Worm (Caenorhabditis elegans): ENCODE data around the gene gpa-2.
A peak's percentile ranks its signal among the peaks of the same experiment; 100 is the strongest.

DNA sequence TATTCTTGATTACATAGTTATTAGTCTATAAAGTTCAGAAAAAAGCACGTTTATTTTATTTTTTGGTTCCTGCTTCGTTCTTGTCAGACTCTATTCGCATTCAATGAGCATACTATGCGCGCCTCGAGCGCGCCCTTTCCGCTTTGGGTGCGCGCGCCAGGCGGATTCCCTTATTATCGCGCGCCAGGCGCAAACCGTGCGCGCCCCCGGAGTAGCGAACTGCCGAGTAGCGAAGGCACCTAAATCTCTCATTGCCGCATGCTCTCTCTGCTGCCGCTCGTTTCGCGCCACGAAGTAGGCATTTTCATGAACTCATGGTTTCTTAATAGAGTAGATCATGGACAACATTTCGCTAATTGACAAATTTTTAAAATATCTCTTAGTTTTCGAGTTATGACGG is 43.7 kb upstream of the gpa-2 start:
- TF ChIP-seq ztf-18 (tag; optimal IDR thresholded peaks at IDR 0.05) (no peak), nhr-27 (tag; optimal IDR thresholded peaks at IDR 0.05) (no peak), efl-1 (GFP tag; optimal IDR thresholded peaks at IDR 0.05) (peak; percentile 14)

Measured in whole organism, young adult.